Fruit fly (Drosophila melanogaster) whole organism, embryonic: ENCODE measurements around the gene Rlb1.

Experiments used
- Aef1 ChIP-seq: fragments of 200-800 bp; sonication (Bioruptor generic); IDR thresholded peaks from 3 replicates; pipeline ENCODE4 v1.3.6; 2022; ENCODE audit warnings: missing biosample characterization, missing genetic modification characterization
- CG10147 ChIP-seq: fragments of 200-800 bp; sonication (Bioruptor generic); optimal IDR thresholded peaks from 2 replicates; lab custom pipeline; 2019; ENCODE audit warnings: missing biosample characterization, mild to moderate bottlenecking, missing genetic modification characterization, moderate library complexity
- CG11247 ChIP-seq: fragments of 200-800 bp; sonication (Bioruptor generic); IDR thresholded peaks from 2 replicates; pipeline ENCODE4 v1.3.6; 2022; ENCODE audit warnings: missing biosample characterization, missing genetic modification characterization
- CG12744 ChIP-seq: fragments of 200-800 bp; sonication (Bioruptor generic); optimal IDR thresholded peaks from 2 replicates; lab custom pipeline; 2016; ENCODE audit warnings: missing biosample characterization, missing genetic modification characterization
- CG12942 ChIP-seq: fragments of 200-800 bp; sonication (Bioruptor generic); optimal IDR thresholded peaks from 3 replicates; lab custom pipeline; 2016; ENCODE audit warnings: missing biosample characterization, missing genetic modification characterization
- CG14965 ChIP-seq: fragments of 200-800 bp; sonication (Bioruptor generic); optimal IDR thresholded peaks from 2 replicates; lab custom pipeline; 2016; ENCODE audit warnings: missing biosample characterization, missing genetic modification characterization, borderline replicate concordance
- CG15011 ChIP-seq: fragments of 200-800 bp; sonication (Bioruptor generic); optimal IDR thresholded peaks from 3 replicates; lab custom pipeline; 2018; ENCODE audit warnings: missing biosample characterization, mild to moderate bottlenecking, missing genetic modification characterization
- CG1603 ChIP-seq: fragments of 200-800 bp; sonication (Bioruptor generic); optimal IDR thresholded peaks from 2 replicates; lab custom pipeline; 2019; ENCODE audit warnings: missing biosample characterization, mild to moderate bottlenecking, missing genetic modification characterization, moderate library complexity
- CG17385 ChIP-seq: fragments of 200-800 bp; sonication (Bioruptor generic); optimal IDR thresholded peaks from 3 replicates; lab custom pipeline; 2018; ENCODE audit warnings: missing biosample characterization, mild to moderate bottlenecking, missing genetic modification characterization
- CG3281 ChIP-seq: fragments of 200-800 bp; sonication (Bioruptor generic); optimal IDR thresholded peaks from 3 replicates; lab custom pipeline; 2017; ENCODE audit warnings: missing biosample characterization, mild to moderate bottlenecking, missing genetic modification characterization
- CG33557 ChIP-seq: fragments of 200-800 bp; sonication (Bioruptor generic); optimal IDR thresholded peaks from 2 replicates; lab custom pipeline; 2019; ENCODE audit warnings: missing biosample characterization, mild to moderate bottlenecking, missing genetic modification characterization, moderate library complexity
- CG43689 ChIP-seq: fragments of 200-800 bp; sonication (Bioruptor generic); IDR thresholded peaks from 2 replicates; pipeline ENCODE4 v1.3.6; 2022; ENCODE audit warnings: missing biosample characterization, missing genetic modification characterization
- CG7271 ChIP-seq: fragments of 200-800 bp; sonication (Bioruptor generic); optimal IDR thresholded peaks from 2 replicates; lab custom pipeline; 2018; ENCODE audit warnings: missing biosample characterization, mild to moderate bottlenecking, missing genetic modification characterization, moderate library complexity
- CG8089 ChIP-seq: fragments of 200-800 bp; sonication (Bioruptor generic); optimal IDR thresholded peaks from 3 replicates; lab custom pipeline; 2016; ENCODE audit warnings: missing biosample characterization, missing genetic modification characterization
- CG8924 ChIP-seq: fragments of 200-800 bp; optimal IDR thresholded peaks from 3 replicates; lab custom pipeline; 2019; ENCODE audit warnings: missing biosample characterization, mild to moderate bottlenecking, missing genetic modification characterization, moderate library complexity
- CG9797 ChIP-seq: fragments of 200-800 bp; sonication (Bioruptor generic); optimal IDR thresholded peaks from 3 replicates; lab custom pipeline; 2018; ENCODE audit warnings: missing biosample characterization, mild to moderate bottlenecking, missing genetic modification characterization
- CHES-1-like ChIP-seq: fragments of 200-800 bp; sonication (Bioruptor generic); optimal IDR thresholded peaks from 2 replicates; lab custom pipeline; 2016; ENCODE audit warnings: missing biosample characterization, missing genetic modification characterization
- CkIIα-i1 ChIP-seq: fragments of 200-800 bp; sonication (Bioruptor generic); IDR thresholded peaks from 2 replicates; pipeline ENCODE4 v1.3.6; 2022; ENCODE audit warnings: missing biosample characterization, missing genetic modification characterization
- Dip2 ChIP-seq: fragments of 200-800 bp; sonication (Bioruptor generic); IDR thresholded peaks from 2 replicates; pipeline ENCODE4 v1.3.6; 2022; ENCODE audit warnings: missing biosample characterization, missing genetic modification characterization
- Dll ChIP-seq: fragments of 200-800 bp; sonication (Bioruptor generic); IDR thresholded peaks from 4 replicates; pipeline ENCODE4 v1.3.6; 2022; ENCODE audit warnings: missing biosample characterization, missing genetic modification characterization; ENCODE audit not compliant: partially characterized antibody
- Dp ChIP-seq: fragments of 200-800 bp; sonication (Bioruptor generic); optimal IDR thresholded peaks from 2 replicates; lab custom pipeline; 2018; ENCODE audit warnings: missing biosample characterization, mild to moderate bottlenecking, missing genetic modification characterization, moderate library complexity
- GATAe ChIP-seq: fragments of 200-800 bp; sonication (Bioruptor generic); conservative IDR thresholded peaks from 2 replicates; pipeline ENCODE4 v1.3.6; 2022; ENCODE audit warnings: missing biosample characterization, missing genetic modification characterization
- HmgD ChIP-seq: fragments of 200-800 bp; sonication (Bioruptor generic); optimal IDR thresholded peaks from 3 replicates; lab custom pipeline; 2016; ENCODE audit warnings: missing biosample characterization, missing genetic modification characterization
- Hr39 ChIP-seq: fragments of >200 bp; optimal IDR thresholded peaks from 2 replicates; lab custom pipeline; 2017
- Lim3 ChIP-seq: fragments of 200-800 bp; sonication (Bioruptor generic); IDR thresholded peaks from 2 replicates; pipeline ENCODE4 v1.3.6; 2022; ENCODE audit warnings: missing biosample characterization, missing genetic modification characterization
- Mes4 ChIP-seq: fragments of 200-800 bp; sonication (Bioruptor generic); optimal IDR thresholded peaks from 2 replicates; lab custom pipeline; 2016; ENCODE audit warnings: missing biosample characterization, missing genetic modification characterization
- NK7.1 ChIP-seq: fragments of 200-800 bp; sonication (Bioruptor generic); optimal IDR thresholded peaks from 3 replicates; lab custom pipeline; 2016; ENCODE audit warnings: missing biosample characterization, missing genetic modification characterization
- Opbp ChIP-seq: fragments of 200-800 bp; sonication (Bioruptor generic); IDR thresholded peaks from 3 replicates; pipeline ENCODE4 v1.3.6; 2022; ENCODE audit warnings: missing biosample characterization, missing genetic modification characterization; ENCODE audit not compliant: partially characterized antibody
- Trl ChIP-seq, 3 experiments: fragments of >200 bp in 2 of 3; fragments of 200-800 bp in 1 of 3; sonication (Bioruptor generic) in 1 of 3; optimal IDR thresholded peaks; 2 replicates in 1 of 3; 3 replicates in 2 of 3; lab custom pipeline; 2016 to 2017; ENCODE audit warnings: missing biosample characterization in 1 of 3, missing genetic modification characterization in 1 of 3
- Xbp1 ChIP-seq: fragments of 200-800 bp; sonication (Bioruptor generic); optimal IDR thresholded peaks from 3 replicates; lab custom pipeline; 2016; ENCODE audit warnings: missing biosample characterization, mild to moderate bottlenecking, missing genetic modification characterization
- YL-1 ChIP-seq: fragments of 200-800 bp; sonication (Bioruptor generic); optimal IDR thresholded peaks from 3 replicates; lab custom pipeline; 2017; ENCODE audit warnings: missing biosample characterization, mild to moderate bottlenecking, missing genetic modification characterization
- ab ChIP-seq: fragments of 200-800 bp; sonication (Bioruptor generic); optimal IDR thresholded peaks from 2 replicates; lab custom pipeline; 2016; ENCODE audit warnings: missing biosample characterization, missing genetic modification characterization
- ash1 ChIP-seq: fragments of 200-800 bp; sonication (Bioruptor generic); optimal IDR thresholded peaks from 2 replicates; lab custom pipeline; 2018; ENCODE audit warnings: missing biosample characterization, mild to moderate bottlenecking, missing genetic modification characterization
- croc ChIP-seq: fragments of 200-800 bp; sonication (Bioruptor generic); conservative IDR thresholded peaks from 3 replicates; pipeline ENCODE4 v1.3.6; 2022; ENCODE audit warnings: missing biosample characterization, missing genetic modification characterization
- gcm ChIP-seq: fragments of 200-800 bp; sonication (Bioruptor generic); optimal IDR thresholded peaks from 2 replicates; lab custom pipeline; 2019; ENCODE audit warnings: missing biosample characterization, mild to moderate bottlenecking, missing genetic modification characterization, moderate library complexity
- gfzf ChIP-seq: fragments of 200-800 bp; sonication (Bioruptor generic); optimal IDR thresholded peaks from 2 replicates; lab custom pipeline; 2016; ENCODE audit warnings: missing biosample characterization, mild to moderate bottlenecking, missing genetic modification characterization, moderate library complexity
- h ChIP-seq: fragments of >200 bp; optimal IDR thresholded peaks from 2 replicates; lab custom pipeline; 2017
- ind ChIP-seq: fragments of 200-800 bp; sonication (Bioruptor generic); optimal IDR thresholded peaks from 3 replicates; lab custom pipeline; 2016; ENCODE audit warnings: missing biosample characterization, missing genetic modification characterization
- insv ChIP-seq, 2 experiments: fragments of 200-800 bp; sonication (Bioruptor generic); optimal IDR thresholded peaks; 3 replicates each; lab custom pipeline; 2016 to 2018; ENCODE audit warnings: missing biosample characterization in 2 of 2, missing genetic modification characterization in 2 of 2
- ken ChIP-seq: fragments of 200-800 bp; sonication (Bioruptor generic); IDR thresholded peaks from 3 replicates; pipeline ENCODE4 v1.3.6; 2022; ENCODE audit warnings: missing biosample characterization, missing genetic modification characterization
- lab ChIP-seq: fragments of 200-800 bp; sonication (Bioruptor generic); optimal IDR thresholded peaks from 3 replicates; lab custom pipeline; 2017; ENCODE audit warnings: missing biosample characterization, missing genetic modification characterization, mild to moderate bottlenecking, moderate library complexity, missing genetic modification reagents
- nom ChIP-seq: fragments of 200-800 bp; sonication (Bioruptor generic); optimal IDR thresholded peaks from 2 replicates; lab custom pipeline; 2017; ENCODE audit warnings: missing biosample characterization, missing genetic modification characterization, mild to moderate bottlenecking, moderate library complexity, missing genetic modification reagents
- peb ChIP-seq: fragments of 200-800 bp; sonication (Bioruptor generic); IDR thresholded peaks from 2 replicates; pipeline ENCODE4 v1.3.6; 2022; ENCODE audit warnings: missing biosample characterization, missing genetic modification characterization
- ro ChIP-seq: fragments of 200-800 bp; sonication (Bioruptor generic); IDR thresholded peaks from 2 replicates; pipeline ENCODE4 v1.3.6; 2022; ENCODE audit warnings: missing biosample characterization, missing genetic modification characterization
- seq ChIP-seq: fragments of 200-800 bp; sonication (Bioruptor generic); IDR thresholded peaks from 2 replicates; pipeline ENCODE4 v1.3.6; 2022; ENCODE audit warnings: missing biosample characterization, missing genetic modification characterization
- shn ChIP-seq: fragments of 200-800 bp; sonication (Bioruptor generic); optimal IDR thresholded peaks from 3 replicates; lab custom pipeline; 2016; ENCODE audit warnings: missing biosample characterization, missing genetic modification characterization
- so ChIP-seq: fragments of 200-800 bp; sonication (Bioruptor generic); IDR thresholded peaks from 3 replicates; pipeline ENCODE4 v1.3.6; 2022; ENCODE audit warnings: missing biosample characterization, missing genetic modification characterization
- sqz ChIP-seq: fragments of 200-800 bp; sonication (Bioruptor generic); optimal IDR thresholded peaks from 3 replicates; lab custom pipeline; 2018; ENCODE audit warnings: missing biosample characterization, mild to moderate bottlenecking, missing genetic modification characterization
- tio ChIP-seq: fragments of 200-800 bp; sonication (Bioruptor generic); optimal IDR thresholded peaks from 2 replicates; lab custom pipeline; 2017; ENCODE audit warnings: missing biosample characterization, missing genetic modification characterization, inconsistent platforms
- twi ChIP-seq: fragments of 200-800 bp; optimal IDR thresholded peaks from 2 replicates; lab custom pipeline; 2019; ENCODE audit warnings: missing biosample characterization, mild to moderate bottlenecking, missing genetic modification characterization, moderate library complexity
- z ChIP-seq: fragments of 200-800 bp; sonication (Bioruptor generic); IDR thresholded peaks from 3 replicates; pipeline ENCODE4 v1.3.6; 2022; ENCODE audit warnings: missing biosample characterization, missing genetic modification characterization
- zen2 ChIP-seq: fragments of 200-800 bp; sonication (Bioruptor generic); IDR thresholded peaks from 3 replicates; pipeline ENCODE4 v1.3.6; 2022; ENCODE audit warnings: missing biosample characterization, missing genetic modification characterization; ENCODE audit not compliant: partially characterized antibody

The Rlb1 gene

DNA sequence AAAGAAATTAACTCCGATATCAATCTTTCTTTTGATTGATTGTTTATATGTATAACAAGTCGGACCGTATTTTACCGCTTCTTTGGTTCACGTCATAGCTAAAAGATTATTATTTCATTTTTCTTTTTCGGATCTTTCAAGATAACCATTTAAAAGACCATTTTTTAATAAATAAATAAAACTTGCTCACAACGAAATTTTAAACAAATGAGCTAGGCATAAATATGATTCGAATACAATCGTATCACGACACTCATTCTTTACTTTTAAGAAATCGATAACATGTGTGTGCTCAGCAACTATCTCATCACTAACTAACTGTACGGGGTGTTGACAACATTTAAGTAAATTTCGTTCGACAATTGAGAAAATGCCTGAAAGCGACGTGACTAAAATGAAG is 8.8 kb upstream of the Rlb1 start, which contains the start of gene CG8149 (continued):
- peak; percentile 35 for TF ChIP-seq CG1603 (tag; lab: Kevin White, UChicago)
- no peak for TF ChIP-seq Xbp1 (GFP tag; lab: Kevin White, UChicago)
- TF ChIP-seq CG8924 (tag; lab: Kevin White, UChicago): peak; percentile 72
- TF ChIP-seq Hr39 (lab: Kevin White, UChicago): no peak
- TF ChIP-seq Mes4: no peak
- no peak for TF ChIP-seq croc (GFP tag; lab: Robert Waterston, UW)
- TF ChIP-seq Aef1 (GFP tag; lab: Robert Waterston, UW): no peak
- no peak for TF ChIP-seq ken (GFP tag; lab: Robert Waterston, UW)
- TF ChIP-seq CG12942 (GFP tag; lab: Kevin White, UChicago): no peak
- no peak for TF ChIP-seq gcm (GFP tag; lab: Kevin White, UChicago)
- no peak for TF ChIP-seq CG43689
- peak; percentile 77; the same call in 2 of the 3 replicates for TF ChIP-seq Opbp (GFP tag; lab: Robert Waterston, UW)
- TF ChIP-seq CHES-1-like (GFP tag; lab: Kevin White, UChicago): peak; percentile 1
- no peak for TF ChIP-seq CkIIα-i1 (GFP tag; lab: Robert Waterston, UW)
- no peak for TF ChIP-seq ash1 (GFP tag; lab: Kevin White, UChicago)
- TF ChIP-seq lab (GFP tag; lab: Kevin White, UChicago): no peak
- no peak for TF ChIP-seq CG17385 (GFP tag; lab: Kevin White, UChicago)
- TF ChIP-seq CG11247: no peak
- TF ChIP-seq CG3281 (GFP tag; lab: Kevin White, UChicago): no peak
- peak; percentile 71 for TF ChIP-seq YL-1 (GFP tag; lab: Kevin White, UChicago)
- TF ChIP-seq sqz (GFP tag; lab: Kevin White, UChicago): no peak
- TF ChIP-seq NK7.1: no peak
- TF ChIP-seq zen2 (GFP tag; lab: Robert Waterston, UW): peak; percentile 95
- TF ChIP-seq h (lab: Kevin White, UChicago): no peak
- no peak for TF ChIP-seq CG14965 (GFP tag; lab: Kevin White, UChicago)
- TF ChIP-seq Lim3: no peak
- TF ChIP-seq twi (tag; lab: Kevin White, UChicago): no peak
- no peak for TF ChIP-seq seq (GFP tag; lab: Robert Waterston, UW)
- no peak for TF ChIP-seq CG12744 (GFP tag; lab: Kevin White, UChicago)
- TF ChIP-seq CG10147: peak; percentile 33
- TF ChIP-seq Trl (optimal IDR thresholded peaks at IDR 0.05; lab: Kevin White, UChicago): no peak
- no peak for TF ChIP-seq Trl (GFP tag; optimal IDR thresholded peaks at IDR 0.05; lab: Kevin White, UChicago)
- TF ChIP-seq so (GFP tag; lab: Robert Waterston, UW): no peak
- TF ChIP-seq CG15011 (GFP tag; lab: Kevin White, UChicago): no peak
- no peak for TF ChIP-seq CG8089 (GFP tag; lab: Kevin White, UChicago)
- TF ChIP-seq Dll (GFP tag; lab: Robert Waterston, UW): peak; percentile 97
- TF ChIP-seq shn: no peak
- TF ChIP-seq HmgD: no peak
- no peak for TF ChIP-seq peb (GFP tag; lab: Robert Waterston, UW)
- TF ChIP-seq insv (GFP tag; optimal IDR thresholded peaks at IDR 0.05; lab: Kevin White, UChicago): peak in 1 of 2 experiments; percentile 17
- TF ChIP-seq GATAe (GFP tag; lab: Robert Waterston, UW): no peak
- TF ChIP-seq ab (GFP tag; lab: Kevin White, UChicago): no peak
- no peak for TF ChIP-seq nom (GFP tag; lab: Kevin White, UChicago)
- peak; percentile 59 for TF ChIP-seq gfzf (GFP tag; lab: Kevin White, UChicago)
- no peak for TF ChIP-seq Dip2
- peak; percentile 75 for TF ChIP-seq CG9797 (GFP tag; lab: Kevin White, UChicago)
- no peak for TF ChIP-seq ro
- no peak for TF ChIP-seq tio (GFP tag; lab: Kevin White, UChicago)
- TF ChIP-seq ind (GFP tag; lab: Kevin White, UChicago): no peak
- TF ChIP-seq Dp (GFP tag; lab: Kevin White, UChicago): peak; percentile 64
- no peak for TF ChIP-seq CG33557
- TF ChIP-seq CG7271 (tag; lab: Kevin White, UChicago): no peak
- TF ChIP-seq z (GFP tag; lab: Robert Waterston, UW): no peak
